Fruit fly (Drosophila melanogaster) whole organism, larva: Measurements from ENCODE around the gene CG14017.

Experiments used
- noc ChIP-seq: fragments of 200-800 bp; sonication (Bioruptor generic); optimal IDR thresholded peaks from 3 replicates; lab custom pipeline; 2019; ENCODE audit warnings: missing biosample characterization, mild to moderate bottlenecking, missing genetic modification characterization, moderate library complexity

Gene CG14017

DNA sequence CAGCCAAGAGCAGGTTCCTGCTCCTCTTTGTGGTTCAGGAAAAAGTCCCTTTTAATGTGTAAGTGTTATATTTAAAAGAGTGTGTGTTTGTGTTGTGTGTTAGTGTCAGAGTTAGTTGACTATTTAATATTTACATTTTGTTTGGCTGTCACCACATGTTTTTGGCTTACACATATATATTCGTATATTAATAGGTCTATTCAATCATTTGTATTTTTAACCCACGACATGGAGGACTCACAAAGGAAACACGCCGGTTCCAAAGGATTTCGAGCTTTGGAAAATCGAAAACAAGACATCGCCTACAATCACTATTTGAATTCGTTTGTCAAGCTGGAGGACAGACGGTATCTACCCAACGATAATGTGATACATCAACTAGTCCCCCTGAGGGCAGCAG is at the start of gene CG14017, which contains the start of gene CG14013:
Gene CG14017 (plus strand): TSS at position 148 of the 400 bp plus-strand sequence.
Gene CG14013 (minus strand): TSS at position 101 of the 400 bp plus-strand sequence.
- TF ChIP-seq noc: no peak

DNA sequence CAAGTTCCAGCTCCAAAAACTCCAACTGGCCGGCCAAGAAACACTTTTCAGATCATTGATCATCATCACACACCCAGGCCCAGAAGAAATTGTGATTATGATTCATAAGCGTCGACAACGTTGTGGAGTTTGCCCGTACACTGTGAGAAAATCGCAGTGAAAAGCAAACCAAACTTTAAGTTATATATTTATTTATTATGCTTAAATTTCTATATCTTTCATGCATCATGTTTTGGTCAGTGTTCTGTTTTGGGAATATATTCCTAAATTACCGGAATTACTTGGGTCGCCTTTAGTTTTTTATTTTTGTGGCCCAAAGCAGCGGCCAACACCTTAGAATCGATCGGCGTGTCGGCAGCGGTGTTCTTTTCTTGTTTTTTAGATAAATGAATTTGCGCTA is 48.6 kb upstream of the CG14017 start:
- no peak for TF ChIP-seq noc

DNA sequence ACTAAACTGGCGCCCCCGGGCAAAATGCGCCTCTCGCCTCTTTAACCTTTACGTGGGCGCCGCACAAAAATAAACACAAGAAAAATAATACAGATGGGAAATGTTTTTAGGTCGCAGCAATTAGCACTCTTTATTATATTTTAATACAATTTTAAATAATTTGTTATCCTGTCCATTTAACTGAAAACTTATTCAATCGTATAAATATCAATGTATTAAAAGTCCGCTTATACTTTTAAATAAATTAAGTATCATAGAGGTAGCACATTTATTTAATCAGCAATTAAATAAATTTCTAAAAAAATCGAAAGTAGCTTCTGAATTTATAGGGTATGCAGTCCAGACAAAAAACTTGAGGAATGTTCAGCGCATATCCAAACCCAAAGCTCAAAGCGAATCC is 46.6 kb upstream of the CG14017 start:
- no peak for TF ChIP-seq noc

dm6 chr2L:5507823-5508438 is 45.8 kb upstream of the CG14017 start:
- no peak for TF ChIP-seq noc

DNA sequence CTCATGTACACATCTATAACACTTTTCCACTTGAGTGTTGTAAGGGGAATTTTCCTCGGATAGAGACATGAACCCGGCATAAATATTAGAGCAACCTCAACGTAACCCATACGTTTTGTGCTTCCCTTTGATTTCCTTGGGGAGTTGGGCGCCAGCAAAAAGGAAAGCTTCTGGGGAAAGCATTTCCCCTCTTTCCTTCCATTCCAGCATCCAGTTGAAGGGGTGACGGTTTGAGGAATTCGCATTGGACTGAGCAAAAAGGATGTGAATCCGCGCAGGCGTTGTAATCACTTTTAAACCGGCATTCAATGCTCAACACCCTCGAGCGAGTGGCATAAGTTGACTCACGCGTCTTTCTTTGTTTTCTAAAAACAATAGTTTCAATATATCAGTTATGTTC is 38.8 kb upstream of the CG14017 start:
- TF ChIP-seq noc: no peak

DNA sequence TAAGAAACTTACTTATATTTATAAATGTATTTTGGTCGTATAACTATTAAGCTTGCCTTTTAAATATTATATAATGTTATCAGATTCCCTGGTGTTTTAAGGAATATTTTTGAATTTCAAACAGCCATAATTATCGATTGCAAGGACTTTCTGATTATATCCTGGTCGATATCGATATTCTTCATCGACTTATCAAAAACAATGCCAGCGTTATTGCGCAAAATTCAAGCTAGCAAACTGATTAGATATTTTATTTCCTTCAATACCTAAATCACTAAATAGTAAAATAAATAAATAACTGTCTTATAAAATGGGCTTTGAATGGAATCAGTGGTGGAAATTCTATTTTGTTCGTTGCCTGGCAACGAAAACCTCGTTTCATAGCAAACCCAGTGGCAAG is 36.3 kb upstream of the CG14017 start, which contains the start of gene CG14020:
Gene CG14020 (plus strand): TSS at position 345 of the 400 bp plus-strand sequence.
- TF ChIP-seq noc: no peak

dm6 chr2L:5519846-5520384 is 33.8 kb upstream of the CG14017 start, which contains the start of the genes CG7382 and cl:
Gene CG7382 (minus strand): TSS chr2L:5519896.
Gene cl (plus strand): TSS chr2L:5520135.
- TF ChIP-seq noc: no peak

- TF ChIP-seq noc: no peak
These were observed 32.9 kb upstream of the CG14017 start for dm6 chr2L:5520757-5521156.

DNA sequence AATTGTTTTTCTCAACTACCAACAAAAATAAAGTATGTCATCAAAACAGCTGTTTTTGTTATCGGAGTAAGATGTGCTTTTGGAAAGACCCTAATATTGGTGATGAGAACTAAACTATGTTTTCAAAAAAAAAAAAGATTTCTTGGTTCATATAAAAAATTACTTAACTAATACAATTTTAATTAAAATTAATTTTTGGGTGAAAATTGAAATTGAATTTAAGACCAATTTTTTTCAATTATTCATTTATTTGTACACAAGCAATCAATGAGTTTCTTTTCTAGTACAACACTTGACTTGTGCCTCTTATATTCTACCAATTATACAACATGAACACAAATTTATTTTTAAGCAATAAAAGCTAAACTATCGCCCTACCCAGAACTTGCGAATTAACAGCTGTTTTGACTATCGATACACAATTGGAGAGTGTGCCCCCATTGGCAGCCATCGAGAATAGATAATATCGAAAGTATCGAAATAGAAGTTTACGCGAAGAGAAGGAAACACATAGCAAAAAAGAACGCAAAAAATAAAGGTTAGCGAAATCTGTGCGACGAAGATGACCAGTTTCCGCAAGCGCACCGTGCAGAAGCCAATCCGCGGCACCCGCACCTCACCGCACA is 29.7 kb upstream of the CG14017 start, which contains the start of the genes Vps52 and Elp4:
Gene Vps52 (minus strand): TSS at position 51 of the 626 bp plus-strand sequence.
Gene Elp4 (plus strand): TSS at position 292 of the 626 bp plus-strand sequence.
- TF ChIP-seq noc: peak; percentile 75

dm6 chr2L:5525723-5526122 is 28.0 kb upstream of the CG14017 start, which contains the start of gene Cap-D3:
Gene Cap-D3 (plus strand): TSS chr2L:5525905.
- no peak for TF ChIP-seq noc

DNA sequence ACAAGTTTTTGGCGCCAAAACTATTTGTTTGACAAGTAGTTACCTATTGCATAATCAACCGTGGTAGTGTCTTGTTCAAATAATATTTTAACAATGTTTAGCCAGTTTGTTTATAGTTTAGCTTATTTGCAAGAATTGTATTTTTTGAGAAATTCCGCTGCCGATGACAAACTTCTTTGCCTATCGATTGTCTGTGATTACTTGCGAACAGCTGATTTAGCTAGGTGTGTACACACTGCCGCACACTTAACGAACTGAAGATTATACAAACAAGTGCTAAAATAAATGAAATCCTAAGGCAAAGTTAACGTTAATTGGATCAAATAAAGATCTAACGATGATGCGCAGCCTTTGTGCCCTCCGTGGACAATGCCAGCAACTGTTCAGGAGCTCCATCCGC is 27.0 kb upstream of the CG14017 start, which contains the start of gene Cox11:
Gene Cox11 (plus strand): TSS at position 220 of the 400 bp plus-strand sequence.
- TF ChIP-seq noc: no peak

- no peak for TF ChIP-seq noc
These were observed 25.8 kb upstream of the CG14017 start, which contains the start of gene CG31915 for dm6 chr2L:5527861-5528260. Gene CG31915 (plus strand): TSS chr2L:5528123.

DNA sequence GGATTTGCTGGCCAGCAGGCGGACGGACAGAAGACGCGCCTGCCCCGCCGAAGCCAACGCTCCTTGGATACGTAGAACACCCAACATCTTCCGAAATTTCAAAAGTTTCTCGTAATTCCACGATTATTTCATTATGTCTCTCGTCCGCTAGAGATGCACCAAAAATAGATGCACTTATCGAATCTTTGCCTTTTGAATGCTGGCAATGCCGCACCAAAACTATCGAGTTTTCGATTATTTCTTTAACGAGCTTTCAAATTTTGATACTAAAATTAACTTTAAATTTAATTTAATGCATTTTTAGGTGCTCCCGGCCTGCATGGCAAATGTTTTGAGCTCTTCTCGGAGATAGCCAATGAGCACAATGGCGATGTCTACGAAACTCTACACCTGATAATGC is 21.6 kb upstream of the CG14017 start, which contains the start of gene Coq6:
Gene Coq6 (minus strand): TSS at position 163 of the 400 bp plus-strand sequence.
- TF ChIP-seq noc: no peak

- TF ChIP-seq noc: no peak
These were observed 17.0 kb upstream of the CG14017 start, which contains the start of gene tomb for dm6 chr2L:5536658-5537057. Gene tomb (minus strand): TSS chr2L:5536758.

dm6 chr2L:5537063-5537462 is 16.6 kb upstream of the CG14017 start:
- no peak for TF ChIP-seq noc

dm6 chr2L:5539034-5539433 is 14.7 kb upstream of the CG14017 start, which contains the start of gene CG14015:
Gene CG14015 (minus strand): TSS chr2L:5539196.
- TF ChIP-seq noc: no peak
